Worm (Caenorhabditis elegans) whole organism, midembryonic: ENCODE data around the gene Y116A8C.470.
"Not testable (repeated sequence)": the region's sequence is repeated elsewhere in the genome, so short reads cannot be mapped to it uniquely, and the experiment has no call there.

Experiments used
- T22C8.4 ChIP-seq: fragments of 200-800 bp; sonication (Bioruptor generic); IDR thresholded peaks from 2 replicates; pipeline ENCODE4 v1.3.6; 2022; ENCODE audit warnings: missing genetic modification characterization, missing compliant biosample characterization
- med-1 ChIP-seq: sonication (generic microtip); optimal IDR thresholded peaks from 2 replicates; lab custom pipeline; 2017; ENCODE audit warnings: missing genetic modification characterization, mild to moderate bottlenecking, missing compliant biosample characterization, antibody characterized with exemption, missing genetic modification reagents; ENCODE audit not compliant: insufficient read depth
- tab-1 ChIP-seq: fragments of 200-800 bp; sonication (Bioruptor generic); IDR thresholded peaks from 2 replicates; pipeline ENCODE4 v1.3.6; 2022; ENCODE audit warnings: missing genetic modification characterization, missing compliant biosample characterization
- ztf-23 ChIP-seq: fragments of 200-800 bp; sonication (Bioruptor generic); IDR thresholded peaks from 2 replicates; pipeline ENCODE4 v1.3.6; 2022; ENCODE audit warnings: missing genetic modification reagents, missing genetic modification characterization, missing compliant biosample characterization

- TF ChIP-seq ztf-23 (GFP tag; lab: Robert Waterston, UW); T22C8.4; med-1 (GFP tag; lab: Kevin White, UChicago); tab-1 (GFP tag; lab: Robert Waterston, UW): not testable (repeated sequence)
These were observed 23.8 kb downstream of the Y116A8C.470 start, which contains the start of gene T06A10.2 for ce11 chrIV:16895288-16895687.
